Fruit fly (Drosophila melanogaster): ENCODE results near the gene Ubc4.

- peak; percentile 86 for TF ChIP-seq CG34367 (tag; optimal IDR thresholded peaks at IDR 0.05)
- peak; percentile 39; the same call in 1 of the 2 replicates for TF ChIP-seq Ets98B (GFP tag; IDR thresholded peaks at IDR 0.05)
- TF ChIP-seq fd96Ca (GFP tag; IDR thresholded peaks at IDR 0.05) = peak; percentile 87; the same call in 2 of the 3 replicates
- TF ChIP-seq CG4496 (GFP tag; IDR thresholded peaks at IDR 0.05) = peak; percentile 82
- peak; percentile 84 for TF ChIP-seq D1 (tag; optimal IDR thresholded peaks at IDR 0.05)
- TF ChIP-seq Pif1B (GFP tag; optimal IDR thresholded peaks at IDR 0.05) = peak; percentile 89
- TF ChIP-seq EcR (GFP tag; optimal IDR thresholded peaks at IDR 0.05) = no peak
Measured at dm6 chr3L:9692892-9693551, 5.1 kb upstream of the Ubc4 start.
